Fruit fly (Drosophila melanogaster) whole organism, embryonic: ENCODE measurements around the gene Nepl4.

Experiments used
- Bgb ChIP-seq: fragments of 200-800 bp; sonication (Bioruptor generic); IDR thresholded peaks from 2 replicates; pipeline ENCODE4 v1.3.6; 2022; ENCODE audit warnings: missing biosample characterization, missing genetic modification characterization; ENCODE audit not compliant: partially characterized antibody
- CG10366 ChIP-seq: fragments of 200-800 bp; sonication (Bioruptor generic); IDR thresholded peaks from 2 replicates; pipeline ENCODE4 v1.3.6; 2022; ENCODE audit warnings: missing biosample characterization, missing genetic modification characterization
- CG11456 ChIP-seq: fragments of 200-800 bp; sonication (Bioruptor generic); IDR thresholded peaks from 3 replicates; pipeline ENCODE4 v1.3.6; 2022; ENCODE audit warnings: missing biosample characterization, missing genetic modification characterization
- CG12299 ChIP-seq: fragments of 200-800 bp; sonication (Bioruptor generic); optimal IDR thresholded peaks from 2 replicates; lab custom pipeline; 2018; ENCODE audit warnings: missing biosample characterization, mild to moderate bottlenecking, missing genetic modification characterization
- CG12659 ChIP-seq: fragments of 200-800 bp; sonication (Bioruptor generic); optimal IDR thresholded peaks from 3 replicates; lab custom pipeline; 2017; ENCODE audit warnings: mild to moderate bottlenecking, missing biosample characterization, missing genetic modification reagents, missing genetic modification characterization
- CG16815 ChIP-seq: fragments of 200-800 bp; sonication (Bioruptor generic); optimal IDR thresholded peaks from 3 replicates; lab custom pipeline; 2017; ENCODE audit warnings: missing biosample characterization, mild to moderate bottlenecking, missing genetic modification characterization
- CG16863 ChIP-seq: fragments of 200-800 bp; sonication (Bioruptor generic); optimal IDR thresholded peaks from 3 replicates; lab custom pipeline; 2016; ENCODE audit warnings: missing biosample characterization, missing genetic modification characterization
- CG17568 ChIP-seq: fragments of 200-800 bp; sonication (Bioruptor generic); optimal IDR thresholded peaks from 2 replicates; lab custom pipeline; 2018; ENCODE audit warnings: missing biosample characterization, mild to moderate bottlenecking, missing genetic modification characterization, moderate library complexity
- CG17912 ChIP-seq: fragments of 200-800 bp; sonication (Bioruptor generic); optimal IDR thresholded peaks from 2 replicates; lab custom pipeline; 2018; ENCODE audit warnings: missing biosample characterization, mild to moderate bottlenecking, missing genetic modification characterization
- CG1792 ChIP-seq: fragments of 200-800 bp; sonication (Bioruptor generic); optimal IDR thresholded peaks from 2 replicates; lab custom pipeline; 2016; ENCODE audit warnings: missing biosample characterization, missing genetic modification characterization
- CG2678 ChIP-seq: fragments of 200-800 bp; sonication (Bioruptor generic); optimal IDR thresholded peaks from 3 replicates; lab custom pipeline; 2019; ENCODE audit warnings: missing biosample characterization, mild to moderate bottlenecking, missing genetic modification characterization, moderate library complexity
- CG2712 ChIP-seq: fragments of 200-800 bp; optimal IDR thresholded peaks from 3 replicates; lab custom pipeline; 2019; ENCODE audit warnings: missing biosample characterization, mild to moderate bottlenecking, missing genetic modification characterization, moderate library complexity
- CG32532 ChIP-seq: fragments of 200-800 bp; sonication (Bioruptor generic); IDR thresholded peaks from 2 replicates; pipeline ENCODE4 v1.3.6; 2022; ENCODE audit warnings: missing biosample characterization, missing genetic modification characterization
- CG3995 ChIP-seq: fragments of 200-800 bp; sonication (Bioruptor generic); optimal IDR thresholded peaks from 3 replicates; lab custom pipeline; 2016; ENCODE audit warnings: missing biosample characterization, missing genetic modification characterization
- CG5245 ChIP-seq: fragments of 200-800 bp; sonication (Bioruptor generic); optimal IDR thresholded peaks from 3 replicates; lab custom pipeline; 2016; ENCODE audit warnings: missing biosample characterization, missing genetic modification characterization
- CG6272 ChIP-seq: fragments of 200-800 bp; sonication (Bioruptor generic); IDR thresholded peaks from 2 replicates; pipeline ENCODE4 v1.3.6; 2022; ENCODE audit warnings: missing biosample characterization, missing genetic modification characterization
- CG6854 ChIP-seq: fragments of 200-800 bp; sonication (Bioruptor generic); optimal IDR thresholded peaks from 3 replicates; lab custom pipeline; 2017; ENCODE audit warnings: missing biosample characterization, mild to moderate bottlenecking, missing genetic modification characterization
- CG9797 ChIP-seq: fragments of 200-800 bp; sonication (Bioruptor generic); optimal IDR thresholded peaks from 3 replicates; lab custom pipeline; 2018; ENCODE audit warnings: missing biosample characterization, mild to moderate bottlenecking, missing genetic modification characterization
- CrebB ChIP-seq: fragments of 200-800 bp; sonication (Bioruptor generic); optimal IDR thresholded peaks from 3 replicates; lab custom pipeline; 2018; ENCODE audit warnings: missing biosample characterization, mild to moderate bottlenecking, missing genetic modification characterization
- Dfd ChIP-seq, 2 experiments: fragments of >200 bp; optimal IDR thresholded peaks; 2 replicates each; lab custom pipeline; 2017; ENCODE audit warnings: missing biosample characterization in 2 of 2, missing genetic modification characterization in 2 of 2
- E2f1 ChIP-seq: fragments of 200-800 bp; sonication (Bioruptor generic); IDR thresholded peaks from 2 replicates; pipeline ENCODE4 v1.3.6; 2022; ENCODE audit warnings: missing biosample characterization, missing genetic modification characterization
- GATAe ChIP-seq: fragments of 200-800 bp; sonication (Bioruptor generic); conservative IDR thresholded peaks from 2 replicates; pipeline ENCODE4 v1.3.6; 2022; ENCODE audit warnings: missing biosample characterization, missing genetic modification characterization
- HmgD ChIP-seq: fragments of 200-800 bp; sonication (Bioruptor generic); optimal IDR thresholded peaks from 3 replicates; lab custom pipeline; 2016; ENCODE audit warnings: missing biosample characterization, missing genetic modification characterization
- Hr3 ChIP-seq: fragments of 200-800 bp; sonication (Bioruptor generic); optimal IDR thresholded peaks from 3 replicates; lab custom pipeline; 2016; ENCODE audit warnings: missing biosample characterization, missing genetic modification characterization
- Hr39 ChIP-seq: fragments of >200 bp; optimal IDR thresholded peaks from 2 replicates; lab custom pipeline; 2017
- Mrtf ChIP-seq: fragments of 200-800 bp; sonication (Bioruptor generic); IDR thresholded peaks from 3 replicates; pipeline ENCODE4 v1.3.6; 2022; ENCODE audit warnings: missing biosample characterization, missing genetic modification characterization
- Oli ChIP-seq: fragments of 200-800 bp; sonication (Bioruptor generic); optimal IDR thresholded peaks from 2 replicates; lab custom pipeline; 2018; ENCODE audit warnings: missing biosample characterization, mild to moderate bottlenecking, missing genetic modification characterization, moderate library complexity
- Sox102F ChIP-seq: fragments of 200-800 bp; sonication (Bioruptor generic); optimal IDR thresholded peaks from 2 replicates; lab custom pipeline; 2018; ENCODE audit warnings: missing biosample characterization, mild to moderate bottlenecking, missing genetic modification characterization, moderate library complexity
- cato ChIP-seq: fragments of 200-800 bp; sonication (Bioruptor generic); optimal IDR thresholded peaks from 2 replicates; lab custom pipeline; 2016; ENCODE audit warnings: missing biosample characterization, missing genetic modification characterization, borderline replicate concordance
- caup ChIP-seq: fragments of 200-800 bp; sonication (Bioruptor generic); optimal IDR thresholded peaks from 3 replicates; lab custom pipeline; 2017; ENCODE audit warnings: missing biosample characterization, mild to moderate bottlenecking, missing genetic modification characterization, moderate library complexity; ENCODE audit not compliant: severe bottlenecking
- chif ChIP-seq, 2 experiments: fragments of 200-800 bp; sonication (Bioruptor generic); optimal IDR thresholded peaks; 3 replicates each; lab custom pipeline; 2016; ENCODE audit warnings: missing biosample characterization in 2 of 2, missing genetic modification characterization in 2 of 2
- dmrt99B ChIP-seq: fragments of 200-800 bp; sonication (Bioruptor generic); optimal IDR thresholded peaks from 2 replicates; lab custom pipeline; 2018; ENCODE audit warnings: missing biosample characterization, mild to moderate bottlenecking, missing genetic modification characterization, moderate library complexity
- esg ChIP-seq: fragments of 200-800 bp; sonication (Bioruptor generic); conservative IDR thresholded peaks from 2 replicates; pipeline ENCODE4 v1.3.6; 2022; ENCODE audit warnings: missing biosample characterization, missing genetic modification characterization
- eve ChIP-seq, 2 experiments: fragments of >200 bp; optimal IDR thresholded peaks; 2 replicates each; lab custom pipeline; 2017; ENCODE audit warnings: missing biosample characterization in 2 of 2, missing genetic modification characterization in 2 of 2
- hbn ChIP-seq: fragments of 200-800 bp; sonication (Bioruptor generic); IDR thresholded peaks from 2 replicates; pipeline ENCODE4 v1.3.6; 2022; ENCODE audit warnings: missing biosample characterization, missing genetic modification characterization; ENCODE audit not compliant: partially characterized antibody
- jing ChIP-seq: fragments of 200-800 bp; sonication (Bioruptor generic); optimal IDR thresholded peaks from 2 replicates; lab custom pipeline; 2018; ENCODE audit warnings: missing biosample characterization, mild to moderate bottlenecking, missing genetic modification characterization
- knrl ChIP-seq: fragments of 200-800 bp; sonication (Bioruptor generic); IDR thresholded peaks from 3 replicates; pipeline ENCODE4 v1.3.6; 2022; ENCODE audit warnings: missing biosample characterization, missing genetic modification characterization; ENCODE audit not compliant: partially characterized antibody
- lmd ChIP-seq: fragments of 200-800 bp; sonication (Bioruptor generic); IDR thresholded peaks from 2 replicates; pipeline ENCODE4 v1.3.6; 2022; ENCODE audit warnings: missing biosample characterization, missing genetic modification characterization
- lola ChIP-seq, 3 experiments: fragments of >200 bp in 2 of 3; fragments of 200-800 bp in 1 of 3; sonication (Bioruptor generic) in 1 of 3; optimal IDR thresholded peaks; 2 replicates each; lab custom pipeline; 2017 to 2019; ENCODE audit warnings: missing biosample characterization in 3 of 3, missing genetic modification characterization in 3 of 3, mild to moderate bottlenecking in 1 of 3, moderate library complexity in 1 of 3
- lov ChIP-seq, 2 experiments: fragments of 200-800 bp in 1 of 2; fragments of >200 bp in 1 of 2; sonication (Bioruptor generic) in 1 of 2; IDR thresholded peaks in 1 of 2; optimal IDR thresholded peaks in 1 of 2; 2 replicates in 1 of 2; 3 replicates in 1 of 2; pipeline versions ENCODE4 v1.3.6 to Lab custom; 2017 to 2022; ENCODE audit warnings: missing biosample characterization in 1 of 2, missing genetic modification characterization in 1 of 2
- org-1 ChIP-seq: fragments of 200-800 bp; sonication (Bioruptor generic); optimal IDR thresholded peaks from 2 replicates; lab custom pipeline; 2017; ENCODE audit warnings: missing biosample characterization, missing genetic modification characterization
- psq ChIP-seq: fragments of 200-800 bp; sonication (Bioruptor generic); optimal IDR thresholded peaks from 2 replicates; lab custom pipeline; 2017; ENCODE audit warnings: missing biosample characterization, missing genetic modification characterization
- scrt ChIP-seq: fragments of 200-800 bp; sonication (Bioruptor generic); optimal IDR thresholded peaks from 2 replicates; lab custom pipeline; 2018; ENCODE audit warnings: missing biosample characterization, mild to moderate bottlenecking, missing genetic modification characterization, moderate library complexity
- sug ChIP-seq: fragments of 200-800 bp; optimal IDR thresholded peaks from 2 replicates; lab custom pipeline; 2019; ENCODE audit warnings: missing biosample characterization, mild to moderate bottlenecking, missing genetic modification characterization, moderate library complexity
- tap ChIP-seq: fragments of 200-800 bp; optimal IDR thresholded peaks from 3 replicates; lab custom pipeline; 2019; ENCODE audit warnings: missing biosample characterization, mild to moderate bottlenecking, missing genetic modification characterization, moderate library complexity
- tio ChIP-seq: fragments of 200-800 bp; sonication (Bioruptor generic); optimal IDR thresholded peaks from 2 replicates; lab custom pipeline; 2017; ENCODE audit warnings: missing biosample characterization, missing genetic modification characterization, inconsistent platforms
- tll ChIP-seq, 2 experiments: fragments of 200-800 bp in 1 of 2; fragments of >200 bp in 1 of 2; sonication (Bioruptor generic) in 1 of 2; optimal IDR thresholded peaks; 2 replicates each; lab custom pipeline; 2017 to 2019; ENCODE audit warnings: missing biosample characterization in 2 of 2, missing genetic modification characterization in 2 of 2, mild to moderate bottlenecking in 1 of 2, moderate library complexity in 1 of 2
- trh ChIP-seq: fragments of 200-800 bp; sonication (Bioruptor generic); optimal IDR thresholded peaks from 2 replicates; lab custom pipeline; 2016; ENCODE audit warnings: missing biosample characterization, missing genetic modification characterization
- zen ChIP-seq: fragments of 200-800 bp; sonication (Bioruptor generic); optimal IDR thresholded peaks from 3 replicates; lab custom pipeline; 2018; ENCODE audit warnings: missing biosample characterization, mild to moderate bottlenecking, missing genetic modification characterization, moderate library complexity

The Nepl4 gene

dm6 chr2L:6338367-6338975 is 29.2 kb upstream of the Nepl4 start, which contains the start of the genes Pez and Cpr (continued):
- no peak for TF ChIP-seq tap
- no peak for TF ChIP-seq caup (GFP tag; lab: Kevin White, UChicago)
- no peak for TF ChIP-seq CG5245
- no peak for TF ChIP-seq psq
- TF ChIP-seq tll (GFP tag; optimal IDR thresholded peaks at IDR 0.05; lab: Kevin White, UChicago) = no peak
- peak; percentile 30 for TF ChIP-seq CG3995 (GFP tag; lab: Kevin White, UChicago)
- TF ChIP-seq GATAe (GFP tag; lab: Robert Waterston, UW) = no peak
- no peak for TF ChIP-seq chif (GFP tag; optimal IDR thresholded peaks at IDR 0.05; lab: Kevin White, UChicago)
- no peak for TF ChIP-seq Oli (tag; lab: Kevin White, UChicago)
- TF ChIP-seq CG6272 (GFP tag; lab: Robert Waterston, UW) = no peak
- no peak for TF ChIP-seq eve (GFP tag; optimal IDR thresholded peaks at IDR 0.05; lab: Kevin White, UChicago)
- TF ChIP-seq tio (GFP tag; lab: Kevin White, UChicago) = no peak
- peak; percentile 53 for TF ChIP-seq CG32532 (GFP tag; lab: Robert Waterston, UW)
- no peak for TF ChIP-seq CrebB (tag; lab: Kevin White, UChicago)
- TF ChIP-seq lmd (GFP tag; lab: Robert Waterston, UW) = peak; percentile 6; the same call in 1 of the 2 replicates
- peak; percentile 77; the same call in 2 of the 3 replicates for TF ChIP-seq CG11456 (GFP tag; lab: Robert Waterston, UW)
- TF ChIP-seq CG9797 (GFP tag; lab: Kevin White, UChicago) = peak; percentile 80
- TF ChIP-seq esg = no peak
- TF ChIP-seq CG10366 (GFP tag; lab: Robert Waterston, UW) = 0 out of 2 replicates have a peak, but pooled peaks have one; percentile 21
- TF ChIP-seq CG1792 (GFP tag; lab: Kevin White, UChicago) = no peak
- TF ChIP-seq dmrt99B (tag; lab: Kevin White, UChicago) = no peak
- no peak for TF ChIP-seq E2f1 (GFP tag; lab: Robert Waterston, UW)
- no peak for TF ChIP-seq Hr3
- TF ChIP-seq CG6854 (GFP tag; lab: Kevin White, UChicago) = no peak
- TF ChIP-seq trh = peak; percentile 15
- TF ChIP-seq CG2678 (tag; lab: Kevin White, UChicago) = no peak
- no peak for TF ChIP-seq CG17912 (GFP tag; lab: Kevin White, UChicago)
- TF ChIP-seq Mrtf = no peak; the same call in 2 of the 3 replicates
- peak; percentile 32 for TF ChIP-seq scrt (GFP tag; lab: Kevin White, UChicago)
- TF ChIP-seq Bgb (GFP tag; lab: Robert Waterston, UW) = peak; percentile 80
- no peak for TF ChIP-seq Dfd (GFP tag; optimal IDR thresholded peaks at IDR 0.05; lab: Kevin White, UChicago)
- no peak for TF ChIP-seq CG17568 (GFP tag; lab: Kevin White, UChicago)
- peak; percentile 74 for TF ChIP-seq CG12659 (GFP tag; lab: Kevin White, UChicago)
- no peak for TF ChIP-seq CG12299 (tag; lab: Kevin White, UChicago)
- peak; percentile 76 for TF ChIP-seq hbn (GFP tag; lab: Robert Waterston, UW)
- no peak for TF ChIP-seq sug (tag; lab: Kevin White, UChicago)
- TF ChIP-seq HmgD (GFP tag; lab: Kevin White, UChicago) = no peak
- no peak for TF ChIP-seq Hr39 (lab: Kevin White, UChicago)
- peak; percentile 76; the same call in 2 of the 3 replicates for TF ChIP-seq knrl (GFP tag; lab: Robert Waterston, UW)
- peak; percentile 44 for TF ChIP-seq zen
- peak; percentile 67 for TF ChIP-seq CG16863 (GFP tag; lab: Kevin White, UChicago)
- TF ChIP-seq lov (optimal IDR thresholded peaks at IDR 0.05; lab: Kevin White, UChicago) = no peak
- TF ChIP-seq lov (GFP tag; IDR thresholded peaks at IDR 0.05; lab: Robert Waterston, UW) = no peak
- peak; percentile 19 for TF ChIP-seq CG2712
- TF ChIP-seq Sox102F (GFP tag; lab: Kevin White, UChicago) = no peak
- TF ChIP-seq CG16815 = no peak
- no peak for TF ChIP-seq jing (GFP tag; lab: Kevin White, UChicago)
- TF ChIP-seq lola (GFP tag; optimal IDR thresholded peaks at IDR 0.05; lab: Kevin White, UChicago) = no peak
- no peak for TF ChIP-seq org-1 (GFP tag; lab: Kevin White, UChicago)
- no peak for TF ChIP-seq cato
